Worm (Caenorhabditis elegans): ENCODE results near the gene col-43.

DNA sequence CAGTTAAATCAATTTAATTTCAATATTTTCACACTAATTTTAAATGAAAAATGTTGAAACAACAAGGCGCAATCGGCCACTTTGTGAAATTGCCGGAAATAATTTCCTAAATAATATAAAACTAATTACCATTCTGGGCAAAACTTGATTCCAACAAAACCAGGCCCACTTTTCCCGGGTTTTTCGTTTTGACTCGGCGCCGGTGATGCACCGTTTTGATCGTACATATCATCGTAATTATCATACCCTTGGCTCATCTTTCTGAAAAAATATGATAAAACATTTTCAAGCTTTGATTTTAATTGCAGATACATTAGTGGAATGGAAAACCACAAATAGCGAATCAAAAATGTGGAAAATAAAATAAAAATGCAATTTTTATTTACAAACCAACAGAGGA lies 38.7 kb downstream of the col-43 start, which contains the start of gene rpb-9:
- TF ChIP-seq pha-4 (tag; optimal IDR thresholded peaks at IDR 0.05) (no peak), ceh-40 (GFP tag; IDR thresholded peaks at IDR 0.05) (no peak), let-526 (GFP tag; IDR thresholded peaks at IDR 0.05) (no peak), unc-62 (GFP tag; optimal IDR thresholded peaks at IDR 0.05) (no peak), gei-17 (GFP tag; optimal IDR thresholded peaks at IDR 0.05) (no peak), nhr-90 (tag; optimal IDR thresholded peaks at IDR 0.05) (no peak), F55B11.4 (tag; optimal IDR thresholded peaks at IDR 0.05; ENCODE audit: borderline replicate concordance, insufficient read depth) (no peak), lin-54 (GFP tag; optimal IDR thresholded peaks at IDR 0.05) (no peak), sdz-38 (tag; optimal IDR thresholded peaks at IDR 0.05) (no peak), nhr-27 (tag; optimal IDR thresholded peaks at IDR 0.05) (no peak)
